Worm (Caenorhabditis elegans): ENCODE data around the gene swt-3.

DNA sequence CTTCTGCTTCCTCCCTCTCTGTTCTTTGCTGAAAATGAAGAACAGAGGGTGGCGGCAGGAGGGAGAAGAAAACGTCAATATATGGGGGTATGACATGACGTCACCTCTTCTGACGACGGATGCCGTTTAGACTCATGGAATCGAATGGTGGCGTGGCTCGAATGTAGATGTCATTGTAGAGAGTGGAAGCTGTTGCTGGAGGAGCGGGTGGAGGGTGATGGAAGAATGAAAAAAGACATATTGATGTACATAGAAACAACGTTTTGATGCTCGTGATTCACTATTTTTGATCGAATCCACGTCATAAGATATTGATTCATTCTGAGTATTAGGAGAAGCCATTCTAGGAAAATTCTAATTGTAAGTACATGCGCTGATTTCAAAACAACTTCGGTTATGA, 38.6 kb upstream of the swt-3 start:
- TF ChIP-seq sea-2 (GFP tag; IDR thresholded peaks at IDR 0.05) (no peak), lir-1 (GFP tag; conservative IDR thresholded peaks at IDR 0.05) (no peak), hrde-1 (tag; optimal IDR thresholded peaks at IDR 0.05; ENCODE audit: borderline replicate concordance) (no peak), sdz-38 (tag; optimal IDR thresholded peaks at IDR 0.05) (no peak), dpff-1 (tag; optimal IDR thresholded peaks at IDR 0.05) (no peak), dpl-1 (GFP tag; optimal IDR thresholded peaks at IDR 0.05) (no peak), dox-1 (GFP tag; IDR thresholded peaks at IDR 0.05) (no peak), zfh-2 (GFP tag; conservative IDR thresholded peaks at IDR 0.05) (peak; percentile 75), cebp-1 (GFP tag; IDR thresholded peaks at IDR 0.05) (no peak), cebp-1 (tag; optimal IDR thresholded peaks at IDR 0.05) (no peak), snpc-4 (GFP tag; optimal IDR thresholded peaks at IDR 0.05) (no peak), snpc-4 (tag; optimal IDR thresholded peaks at IDR 0.05) (no peak), hmg-1.2 (GFP tag; IDR thresholded peaks at IDR 0.05) (no peak), bed-2 (GFP tag; IDR thresholded peaks at IDR 0.05) (no peak), unc-62 (GFP tag; optimal IDR thresholded peaks at IDR 0.05) (no peak), F39B2.1 (GFP tag; IDR thresholded peaks at IDR 0.05) (no peak)
